Worm (Caenorhabditis elegans): ENCODE measurements around the gene srh-166.
A peak's percentile ranks its signal among the peaks of the same experiment; 100 is the strongest.

srh-166 gene

DNA sequence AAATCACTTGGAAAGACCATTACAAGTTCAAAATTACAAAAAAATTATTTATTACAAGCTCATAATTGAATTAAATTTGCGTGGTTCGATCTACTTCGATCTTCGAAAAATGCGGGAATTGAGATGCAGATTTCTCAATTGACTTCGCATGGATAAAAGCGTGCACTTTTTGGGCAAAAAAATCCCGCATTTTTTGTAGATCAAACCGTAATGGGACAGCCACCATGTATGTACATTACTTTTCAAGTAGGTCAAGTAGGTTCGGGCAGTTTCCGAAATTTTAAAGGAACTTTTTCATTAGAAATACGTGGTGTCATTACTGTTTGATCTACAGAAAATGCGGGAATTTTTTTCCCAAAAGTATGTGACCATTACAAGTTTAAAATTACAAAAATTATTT, 28.1 kb downstream of the srh-166 start (continued):
- TF ChIP-seq rbr-2 (tag; optimal IDR thresholded peaks at IDR 0.05) (no peak), duxl-1 (tag; optimal IDR thresholded peaks at IDR 0.05; ENCODE audit: poor library complexity) (no peak)

DNA sequence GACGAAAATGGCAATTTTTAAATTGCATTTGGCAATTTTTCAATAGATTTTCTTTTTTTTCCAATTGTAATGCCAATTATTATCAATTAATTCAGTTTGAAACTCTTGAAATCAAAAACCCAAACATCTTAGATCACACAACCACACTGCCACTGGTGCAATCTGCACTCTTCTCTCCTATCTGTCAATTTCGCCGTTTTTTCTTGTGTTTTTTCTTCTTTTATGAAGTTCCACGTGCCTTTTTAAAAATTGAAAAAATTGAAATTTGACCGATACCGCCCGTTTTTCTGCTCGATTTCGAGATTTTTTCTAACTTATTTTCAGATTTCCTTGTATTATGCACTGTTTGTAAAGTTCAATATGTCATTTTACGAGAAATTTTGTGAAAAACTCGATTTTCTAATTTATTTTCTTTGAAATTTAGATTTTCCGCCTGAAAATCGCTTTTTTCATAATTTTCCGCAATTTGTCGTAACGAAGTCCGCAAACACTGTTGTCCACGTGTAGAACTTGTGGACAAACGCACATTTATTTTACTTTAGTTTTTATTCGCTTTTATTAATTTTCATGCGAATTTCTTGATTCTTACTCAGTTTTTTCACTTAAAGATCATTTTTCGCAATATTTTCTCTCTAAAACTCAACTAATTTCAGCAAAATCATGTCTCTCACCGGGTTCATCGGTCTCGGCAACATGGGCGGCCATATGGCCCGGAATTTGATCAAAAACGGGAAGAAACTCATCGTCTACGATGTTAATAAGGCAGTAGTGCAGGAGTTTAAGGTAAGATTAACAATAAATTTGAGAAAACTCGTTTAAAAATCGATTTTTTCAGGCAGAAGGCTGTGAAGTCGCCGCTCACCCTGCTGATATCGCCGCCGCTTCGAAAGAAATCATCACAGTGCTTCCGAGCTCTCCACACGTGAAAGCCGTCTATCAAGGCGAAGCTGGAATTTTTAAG, 32.1 kb downstream of the srh-166 start, which contains the start of gene B0250.5:
Gene B0250.5, plus strand, starts transcription at position 654 of the 961 bp plus-strand sequence.
- TF ChIP-seq skn-1 (tag; optimal IDR thresholded peaks at IDR 0.05) (no peak), nhr-6 (tag; optimal IDR thresholded peaks at IDR 0.05) (no peak), tra-1 (GFP tag; IDR thresholded peaks at IDR 0.05) (no peak), Y105C5A.15 (GFP tag; IDR thresholded peaks at IDR 0.05) (no peak), zfp-2 (tag; optimal IDR thresholded peaks at IDR 0.05) (no peak), lin-38 (GFP tag; IDR thresholded peaks at IDR 0.05) (peak; percentile 21; the same call in 1 of the 2 replicates), lsy-2 (tag; optimal IDR thresholded peaks at IDR 0.05) (peak in 1 of 2 experiments; percentile 54), mep-1 (tag; optimal IDR thresholded peaks at IDR 0.05) (peak; percentile 17), zag-1 (tag; optimal IDR thresholded peaks at IDR 0.05) (no peak), lin-39 (tag; optimal IDR thresholded peaks at IDR 0.05) (no peak), ZK546.5 (tag; optimal IDR thresholded peaks at IDR 0.05) (no peak), set-16 (GFP tag; IDR thresholded peaks at IDR 0.05) (no peak), hlh-30 (tag; optimal IDR thresholded peaks at IDR 0.05; ENCODE audit: insufficient read depth) (peak; percentile 35), nhr-111 (GFP tag; optimal IDR thresholded peaks at IDR 0.05) (no peak), dmd-6 (GFP tag; IDR thresholded peaks at IDR 0.05) (peak; percentile 34; the same call in 1 of the 2 replicates), ama-1 (optimal IDR thresholded peaks at IDR 0.05) (no peak), dve-1 (tag; optimal IDR thresholded peaks at IDR 0.05; ENCODE audit: insufficient read depth) (peak; percentile 45), saeg-2 (GFP tag; IDR thresholded peaks at IDR 0.05) (no peak), Y48G9A.11 (GFP tag; IDR thresholded peaks at IDR 0.05) (no peak), R02D3.7 (tag; optimal IDR thresholded peaks at IDR 0.05) (no peak), ceh-44 (GFP tag; IDR thresholded peaks at IDR 0.05) (no peak), F44E2.7 (GFP tag; IDR thresholded peaks at IDR 0.05) (0 out of 2 replicates have a peak, but pooled peaks have one; percentile 65), duxl-1 (tag; optimal IDR thresholded peaks at IDR 0.05; ENCODE audit: poor library complexity) (peak; percentile 3), mdl-1 (tag; optimal IDR thresholded peaks at IDR 0.05) (peak in 1 of 2 experiments; percentile 36), ceh-32 (tag; optimal IDR thresholded peaks at IDR 0.05; ENCODE audit: poor library complexity) (no peak), hif-1 (tag; optimal IDR thresholded peaks at IDR 0.05) (peak in 1 of 2 experiments; percentile 35), ceh-62 (tag; optimal IDR thresholded peaks at IDR 0.05) (no peak), F49E8.2 (tag; optimal IDR thresholded peaks at IDR 0.05; ENCODE audit: borderline replicate concordance) (no peak), mes-2 (tag; optimal IDR thresholded peaks at IDR 0.05; ENCODE audit: poor library complexity, severe bottlenecking) (no peak), snpc-1.2 (GFP tag; IDR thresholded peaks at IDR 0.05) (no peak), dpl-1 (GFP tag; optimal IDR thresholded peaks at IDR 0.05) (peak; percentile 65)

ce11 chrV:20492385-20492784, 33.3 kb downstream of the srh-166 start, which contains the start of gene srbc-79:
srbc-79 (minus strand) TSS chrV:20492485.
- TF ChIP-seq aha-1 (tag), result peak; percentile 16
- no peak for TF ChIP-seq snpc-4 (tag; optimal IDR thresholded peaks at IDR 0.05)

DNA sequence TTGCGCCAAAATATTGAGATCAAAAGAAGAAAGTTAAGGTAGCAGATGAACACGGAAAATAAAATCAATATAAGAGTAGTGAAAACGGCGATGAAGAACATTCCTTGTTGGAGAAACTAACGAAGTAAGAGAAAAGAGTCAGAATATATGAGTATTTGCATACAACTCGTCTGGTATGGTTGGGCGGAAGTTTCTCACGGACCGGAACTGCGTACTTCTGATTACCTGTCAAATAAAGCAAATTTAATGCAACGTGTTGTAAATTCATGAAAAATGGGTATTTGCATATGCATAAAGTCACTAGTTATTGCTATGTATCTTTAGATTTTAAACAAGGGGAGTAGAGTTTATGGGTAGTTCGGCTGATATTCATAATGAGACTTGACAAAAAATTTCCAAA, 36.6 kb downstream of the srh-166 start, which contains the start of gene srbc-78:
Gene srbc-78, minus strand, starts transcription at position 101 of the 400 bp plus-strand sequence.
- TF ChIP-seq unc-62 (GFP tag; optimal IDR thresholded peaks at IDR 0.05 in 1 of 2) (peak in 1 of 2 experiments; percentile 77), unc-62 (tag; optimal IDR thresholded peaks at IDR 0.05) (no peak), dmd-8 (GFP tag; IDR thresholded peaks at IDR 0.05) (no peak)

All from whole organism, L4 larva.